Fruit fly (Drosophila melanogaster): ENCODE measurements around the gene CG18599.

The CG18599 gene

dm6 chr3R:18223434-18223833 is 44.2 kb upstream of the CG18599 start, which contains the start of the genes mTerf5 and Non3 (continued):
- TF ChIP-seq NK7.1 (GFP tag; optimal IDR thresholded peaks at IDR 0.05) (no peak), CG42726 (GFP tag; IDR thresholded peaks at IDR 0.05; ENCODE audit: partially characterized antibody) (0 out of 2 replicates have a peak, but pooled peaks have one; percentile 43), CG10431 (GFP tag; optimal IDR thresholded peaks at IDR 0.05) (no peak), Mes4 (GFP tag; optimal IDR thresholded peaks at IDR 0.05) (no peak), tap (tag; optimal IDR thresholded peaks at IDR 0.05) (peak; percentile 27), exex (tag; optimal IDR thresholded peaks at IDR 0.05) (peak; percentile 12), CG6689 (GFP tag; IDR thresholded peaks at IDR 0.05) (peak; percentile 57), BtbVII (GFP tag; optimal IDR thresholded peaks at IDR 0.05) (no peak), CG11560 (tag; IDR thresholded peaks at IDR 0.05) (no peak), ab (GFP tag; optimal IDR thresholded peaks at IDR 0.05) (no peak), slbo (GFP tag; IDR thresholded peaks at IDR 0.05) (peak; percentile 67; the same call in 1 of the 2 replicates), CG2202 (tag; optimal IDR thresholded peaks at IDR 0.05) (peak; percentile 31), CG30020 (tag; optimal IDR thresholded peaks at IDR 0.05) (peak; percentile 57), otp (GFP tag; IDR thresholded peaks at IDR 0.05) (no peak), CG6854 (GFP tag; optimal IDR thresholded peaks at IDR 0.05) (no peak), CG12391 (tag; optimal IDR thresholded peaks at IDR 0.05) (peak; percentile 84), amos (GFP tag; IDR thresholded peaks at IDR 0.05; ENCODE audit: partially characterized antibody) (peak; percentile 84), ind (GFP tag; optimal IDR thresholded peaks at IDR 0.05) (peak; percentile 68), Scr (GFP tag; IDR thresholded peaks at IDR 0.05; ENCODE audit: partially characterized antibody) (peak; percentile 94), CG12659 (GFP tag; optimal IDR thresholded peaks at IDR 0.05) (peak; percentile 75), pum (GFP tag; optimal IDR thresholded peaks at IDR 0.05) (peak; percentile 10), CG1832 (GFP tag; optimal IDR thresholded peaks at IDR 0.05) (no peak), CG5953 (GFP tag; IDR thresholded peaks at IDR 0.05) (no peak), Dbx (GFP tag; IDR thresholded peaks at IDR 0.05) (peak; percentile 59; the same call in 2 of the 3 replicates), CG11456 (GFP tag; IDR thresholded peaks at IDR 0.05) (peak; percentile 38; the same call in 1 of the 3 replicates), lilli (GFP tag; optimal IDR thresholded peaks at IDR 0.05) (peak; percentile 61), CG14050 (GFP tag; IDR thresholded peaks at IDR 0.05) (no peak), CG10267 (tag; optimal IDR thresholded peaks at IDR 0.05) (peak; percentile 76), CG9215 (GFP tag; IDR thresholded peaks at IDR 0.05) (peak; percentile 46), CG11085 (GFP tag; IDR thresholded peaks at IDR 0.05) (no peak), zen (tag; optimal IDR thresholded peaks at IDR 0.05) (peak; percentile 67), CG13123 (GFP tag; optimal IDR thresholded peaks at IDR 0.05) (peak; percentile 38), HHEX (GFP tag; optimal IDR thresholded peaks at IDR 0.05) (peak; percentile 40), Tbp (GFP tag; optimal IDR thresholded peaks at IDR 0.05) (no peak), CG14965 (GFP tag; optimal IDR thresholded peaks at IDR 0.05; ENCODE audit: borderline replicate concordance) (no peak), odd (GFP tag; optimal IDR thresholded peaks at IDR 0.05) (peak; percentile 33), lmd (GFP tag; IDR thresholded peaks at IDR 0.05) (peak; percentile 37; the same call in 1 of the 2 replicates), nerfin-2 (GFP tag; IDR thresholded peaks at IDR 0.05; ENCODE audit: partially characterized antibody) (peak; percentile 72), crp (GFP tag; optimal IDR thresholded peaks at IDR 0.05) (peak in 1 of 2 experiments; percentile 24), Sox100B (GFP tag; optimal IDR thresholded peaks at IDR 0.05) (peak; percentile 5), CG30403 (GFP tag; optimal IDR thresholded peaks at IDR 0.05) (peak; percentile 61), h (optimal IDR thresholded peaks at IDR 0.05) (no peak), CG6765 (GFP tag; optimal IDR thresholded peaks at IDR 0.05) (no peak), CG32532 (GFP tag; IDR thresholded peaks at IDR 0.05) (peak; percentile 49; the same call in 1 of the 2 replicates), sna (GFP tag; IDR thresholded peaks at IDR 0.05; ENCODE audit: partially characterized antibody) (peak; percentile 93), CG14441 (GFP tag; IDR thresholded peaks at IDR 0.05) (peak; percentile 50; the same call in 1 of the 2 replicates), Max (GFP tag; optimal IDR thresholded peaks at IDR 0.05) (peak; percentile 82), Dad (GFP tag; optimal IDR thresholded peaks at IDR 0.05) (no peak), luna (GFP tag; optimal IDR thresholded peaks at IDR 0.05) (no peak), Fer3 (tag; optimal IDR thresholded peaks at IDR 0.05) (peak; percentile 42), sr (GFP tag; IDR thresholded peaks at IDR 0.05) (no peak)

Measured in whole organism, embryonic.